Fruit fly (Drosophila melanogaster): Measurements from ENCODE around the gene opa.
A peak's percentile ranks its signal among the peaks of the same experiment; 100 is the strongest.

Gene opa

DNA sequence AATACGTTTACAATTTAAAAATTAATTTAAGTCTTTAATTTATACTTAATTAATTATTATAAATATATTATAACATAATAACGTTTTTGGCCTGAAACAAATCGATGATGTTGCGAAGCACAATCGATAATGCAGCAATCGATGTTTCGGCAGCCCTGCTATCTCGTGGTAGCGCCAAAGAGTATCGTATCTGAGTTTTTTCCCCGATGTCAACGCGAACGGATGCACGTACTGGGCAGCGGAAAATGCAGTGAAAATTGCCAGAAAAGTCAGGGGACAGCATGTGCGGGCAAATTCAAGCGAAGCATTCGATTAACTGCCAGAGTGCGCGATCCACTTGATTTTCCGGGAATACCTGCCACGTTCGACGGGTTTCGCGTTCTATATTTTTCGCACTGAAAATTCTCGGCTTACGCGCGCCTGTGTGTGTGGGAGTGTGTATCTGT lies 57.8 kb downstream of the opa start, which contains the start of gene Cdep (continued):
- TF ChIP-seq lola (GFP tag; optimal IDR thresholded peaks at IDR 0.05) = no peak
- TF ChIP-seq brk (GFP tag; optimal IDR thresholded peaks at IDR 0.05) = peak; percentile 65
- TF ChIP-seq Myc (optimal IDR thresholded peaks at IDR 0.05) = no peak
- TF ChIP-seq CG32264 (GFP tag; optimal IDR thresholded peaks at IDR 0.05) = no peak
- TF ChIP-seq rgr (GFP tag; optimal IDR thresholded peaks at IDR 0.05) = no peak
- peak; percentile 39 for TF ChIP-seq Dif (GFP tag; optimal IDR thresholded peaks at IDR 0.05; ENCODE audit: partially characterized antibody)
- TF ChIP-seq woc (GFP tag; optimal IDR thresholded peaks at IDR 0.05) = peak; percentile 18
- TF ChIP-seq HLH106 (tag; optimal IDR thresholded peaks at IDR 0.05) = peak; percentile 31
- TF ChIP-seq Jra (GFP tag; optimal IDR thresholded peaks at IDR 0.05) = peak; percentile 17
- TF ChIP-seq ey (GFP tag; optimal IDR thresholded peaks at IDR 0.05) = no peak
- no peak for TF ChIP-seq Mio (GFP tag; optimal IDR thresholded peaks at IDR 0.05)
- no peak for TF ChIP-seq CG9705 (GFP tag; optimal IDR thresholded peaks at IDR 0.05)
- no peak for TF ChIP-seq tai (GFP tag; optimal IDR thresholded peaks at IDR 0.05)

dm6 chr3R:4910839-4911341 lies 58.3 kb downstream of the opa start:
- no peak for TF ChIP-seq OdsH (GFP tag; optimal IDR thresholded peaks at IDR 0.05)
- no peak for TF ChIP-seq dsf (GFP tag; optimal IDR thresholded peaks at IDR 0.05; ENCODE audit: borderline replicate concordance)
- TF ChIP-seq CG32264 (GFP tag; optimal IDR thresholded peaks at IDR 0.05) = no peak
- TF ChIP-seq rgr (GFP tag; optimal IDR thresholded peaks at IDR 0.05) = peak; percentile 5
- TF ChIP-seq Hnf4 (GFP tag; optimal IDR thresholded peaks at IDR 0.05) = no peak
- TF ChIP-seq Hr78 (GFP tag; optimal IDR thresholded peaks at IDR 0.05) = no peak
- no peak for TF ChIP-seq foxo (GFP tag; optimal IDR thresholded peaks at IDR 0.05)
- no peak for TF ChIP-seq Sp1 (GFP tag; optimal IDR thresholded peaks at IDR 0.05)
- TF ChIP-seq br (GFP tag; optimal IDR thresholded peaks at IDR 0.05) = peak; percentile 6
- no peak for TF ChIP-seq Hr83 (GFP tag; optimal IDR thresholded peaks at IDR 0.05; ENCODE audit: poor library complexity, severe bottlenecking)
- no peak for TF ChIP-seq ey (GFP tag; optimal IDR thresholded peaks at IDR 0.05)
- peak; percentile 47 for TF ChIP-seq h (GFP tag; optimal IDR thresholded peaks at IDR 0.05)
- TF ChIP-seq fru (GFP tag; optimal IDR thresholded peaks at IDR 0.05) = peak; percentile 58
- peak; percentile 60 for TF ChIP-seq Dif (GFP tag; optimal IDR thresholded peaks at IDR 0.05; ENCODE audit: partially characterized antibody)
- TF ChIP-seq Jra (GFP tag; optimal IDR thresholded peaks at IDR 0.05) = no peak
- TF ChIP-seq HLH106 (tag; optimal IDR thresholded peaks at IDR 0.05) = peak; percentile 12
- peak; percentile 54 for TF ChIP-seq Abd-B (GFP tag; optimal IDR thresholded peaks at IDR 0.05)
- TF ChIP-seq CrebA (GFP tag; optimal IDR thresholded peaks at IDR 0.05; ENCODE audit: borderline replicate concordance) = no peak
- TF ChIP-seq dl (GFP tag; optimal IDR thresholded peaks at IDR 0.05; ENCODE audit: insufficient read depth in 1 of 2, partially characterized antibody in 2 of 2) = peak in 1 of 2 experiments; percentile 14
- TF ChIP-seq sv (GFP tag; optimal IDR thresholded peaks at IDR 0.05) = no peak
- TF ChIP-seq Vsx2 (GFP tag; optimal IDR thresholded peaks at IDR 0.05; ENCODE audit: partially characterized antibody) = no peak
- no peak for TF ChIP-seq brk (GFP tag; optimal IDR thresholded peaks at IDR 0.05)
- peak; percentile 2 for TF ChIP-seq Rel (GFP tag; optimal IDR thresholded peaks at IDR 0.05)
- no peak for TF ChIP-seq Rel (tag; optimal IDR thresholded peaks at IDR 0.05)
- TF ChIP-seq dmrt93B (GFP tag; optimal IDR thresholded peaks at IDR 0.05) = no peak

dm6 chr3R:4912130-4912549 lies 59.5 kb downstream of the opa start:
- TF ChIP-seq HLH106 (tag; optimal IDR thresholded peaks at IDR 0.05) = peak; percentile 79
- TF ChIP-seq h (GFP tag; optimal IDR thresholded peaks at IDR 0.05) = peak; percentile 89
- no peak for TF ChIP-seq sage (GFP tag; optimal IDR thresholded peaks at IDR 0.05)
- peak; percentile 59 to 88 for TF ChIP-seq foxo (GFP tag; optimal IDR thresholded peaks at IDR 0.05)
- TF ChIP-seq dl (GFP tag; optimal IDR thresholded peaks at IDR 0.05; ENCODE audit: insufficient read depth in 1 of 2, partially characterized antibody in 2 of 2) = no peak
- peak; percentile 83 for TF ChIP-seq ey (GFP tag; optimal IDR thresholded peaks at IDR 0.05)
- TF ChIP-seq N (GFP tag; optimal IDR thresholded peaks at IDR 0.05) = no peak
- TF ChIP-seq usp (GFP tag; optimal IDR thresholded peaks at IDR 0.05) = no peak
- no peak for TF ChIP-seq Hr78 (GFP tag; optimal IDR thresholded peaks at IDR 0.05)
- no peak for TF ChIP-seq Abd-B (GFP tag; optimal IDR thresholded peaks at IDR 0.05)
- peak; percentile 12 for TF ChIP-seq Mio (GFP tag; optimal IDR thresholded peaks at IDR 0.05)
- TF ChIP-seq Myc (optimal IDR thresholded peaks at IDR 0.05) = no peak
- TF ChIP-seq woc (GFP tag; optimal IDR thresholded peaks at IDR 0.05) = peak; percentile 77
- TF ChIP-seq Dif (GFP tag; optimal IDR thresholded peaks at IDR 0.05; ENCODE audit: partially characterized antibody) = no peak
- TF ChIP-seq OdsH (GFP tag; optimal IDR thresholded peaks at IDR 0.05) = peak; percentile 83
- TF ChIP-seq pan (optimal IDR thresholded peaks at IDR 0.05) = no peak
- TF ChIP-seq CrebA (GFP tag; optimal IDR thresholded peaks at IDR 0.05; ENCODE audit: borderline replicate concordance) = no peak
- no peak for TF ChIP-seq jim (GFP tag; optimal IDR thresholded peaks at IDR 0.05)
- TF ChIP-seq Jra (GFP tag; optimal IDR thresholded peaks at IDR 0.05) = peak; percentile 68
- peak; percentile 41 for TF ChIP-seq sv (GFP tag; optimal IDR thresholded peaks at IDR 0.05)
- TF ChIP-seq rgr (GFP tag; optimal IDR thresholded peaks at IDR 0.05) = peak; percentile 82
- peak; percentile 78 for TF ChIP-seq tai (GFP tag; optimal IDR thresholded peaks at IDR 0.05)
- peak; percentile 76 for TF ChIP-seq psq (GFP tag; optimal IDR thresholded peaks at IDR 0.05)
- peak; percentile 56 for TF ChIP-seq dmrt93B (GFP tag; optimal IDR thresholded peaks at IDR 0.05)
- TF ChIP-seq Vsx2 (GFP tag; optimal IDR thresholded peaks at IDR 0.05; ENCODE audit: partially characterized antibody) = no peak
- TF ChIP-seq dsf (GFP tag; optimal IDR thresholded peaks at IDR 0.05; ENCODE audit: borderline replicate concordance) = no peak
- no peak for TF ChIP-seq Hr83 (GFP tag; optimal IDR thresholded peaks at IDR 0.05; ENCODE audit: poor library complexity, severe bottlenecking)
- TF ChIP-seq Sp1 (GFP tag; optimal IDR thresholded peaks at IDR 0.05) = peak; percentile 75
- peak; percentile 88 for TF ChIP-seq fru (GFP tag; optimal IDR thresholded peaks at IDR 0.05)
- TF ChIP-seq Rel (GFP tag; optimal IDR thresholded peaks at IDR 0.05) = no peak
- peak; percentile 54 for TF ChIP-seq Rel (tag; optimal IDR thresholded peaks at IDR 0.05)
- no peak for TF ChIP-seq GATAd (GFP tag; optimal IDR thresholded peaks at IDR 0.05)
- peak; percentile 10 for TF ChIP-seq CG9705 (GFP tag; optimal IDR thresholded peaks at IDR 0.05)
- peak; percentile 10 for TF ChIP-seq brk (GFP tag; optimal IDR thresholded peaks at IDR 0.05)
- TF ChIP-seq br (GFP tag; optimal IDR thresholded peaks at IDR 0.05) = peak; percentile 87
- TF ChIP-seq lola (GFP tag; optimal IDR thresholded peaks at IDR 0.05) = no peak
- peak; percentile 87 for TF ChIP-seq Hnf4 (GFP tag; optimal IDR thresholded peaks at IDR 0.05)
- TF ChIP-seq Dfd (GFP tag; optimal IDR thresholded peaks at IDR 0.05) = no peak
- peak; percentile 42 for TF ChIP-seq CG32264 (GFP tag; optimal IDR thresholded peaks at IDR 0.05)
